Worm (Caenorhabditis elegans) whole organism, L4 larva: Measurements from ENCODE around the gene npr-21.

Source experiments
- F26F4.8 ChIP-seq: fragments of 200-800 bp; sonication (Bioruptor generic); conservative IDR thresholded peaks from 2 replicates; pipeline ENCODE4 v1.3.6; 2022; ENCODE audit warnings: missing genetic modification characterization, missing compliant biosample characterization
- F37D6.2 ChIP-seq: sonication (generic microtip); optimal IDR thresholded peaks from 2 replicates; lab custom pipeline; 2016; ENCODE audit warnings: mild to moderate bottlenecking, missing genetic modification characterization, missing compliant biosample characterization
- Y48G9A.11 ChIP-seq: fragments of 200-800 bp; sonication (Bioruptor generic); IDR thresholded peaks from 2 replicates; pipeline ENCODE4 v1.3.6; 2022; ENCODE audit warnings: missing genetic modification reagents, missing genetic modification characterization, missing compliant biosample characterization
- Y75B8A.6 ChIP-seq: fragments of 200-800 bp; sonication (Bioruptor generic); IDR thresholded peaks from 2 replicates; pipeline ENCODE4 v1.3.6; 2022; ENCODE audit warnings: missing genetic modification reagents, missing genetic modification characterization, missing compliant biosample characterization
- aha-1 ChIP-seq: fragments of 150-350 bp; peaks from one replicate; lab custom pipeline; 2014; ENCODE audit warnings: missing biosample characterization, missing genetic modification characterization
- arid-1 ChIP-seq: fragments of 200-800 bp; sonication (Bioruptor generic); conservative IDR thresholded peaks from 2 replicates; pipeline ENCODE4 v1.3.6; 2022; ENCODE audit warnings: missing genetic modification reagents, missing genetic modification characterization, missing compliant biosample characterization
- ceh-44 ChIP-seq: fragments of 200-800 bp; sonication (Bioruptor generic); IDR thresholded peaks from 2 replicates; pipeline ENCODE4 v1.3.6; 2022; ENCODE audit warnings: missing genetic modification reagents, missing genetic modification characterization, missing compliant biosample characterization
- ceh-82 ChIP-seq: sonication (generic microtip); optimal IDR thresholded peaks from 2 replicates; lab custom pipeline; 2017; ENCODE audit warnings: missing biosample characterization, missing genetic modification characterization
- ctbp-1 ChIP-seq: fragments of 200-800 bp; sonication (Bioruptor generic); IDR thresholded peaks from 2 replicates; pipeline ENCODE4 v1.3.6; 2022; ENCODE audit warnings: missing genetic modification reagents, missing genetic modification characterization, missing compliant biosample characterization
- daf-12 ChIP-seq: fragments of 150-350 bp; optimal IDR thresholded peaks from 2 replicates; lab custom pipeline; 2014; ENCODE audit warnings: missing biosample characterization, missing genetic modification reagents, missing genetic modification characterization
- daf-19 ChIP-seq: fragments of 200-800 bp; sonication (Bioruptor generic); conservative IDR thresholded peaks from 2 replicates; pipeline ENCODE4 v1.3.6; 2022; ENCODE audit warnings: missing genetic modification characterization, missing compliant biosample characterization
- dmd-6 ChIP-seq: fragments of 200-800 bp; sonication (Bioruptor generic); IDR thresholded peaks from 2 replicates; pipeline ENCODE4 v1.3.6; 2022; ENCODE audit warnings: missing genetic modification reagents, missing genetic modification characterization, missing compliant biosample characterization
- dmd-8 ChIP-seq: fragments of 200-800 bp; sonication (Bioruptor generic); IDR thresholded peaks from 2 replicates; pipeline ENCODE4 v1.3.6; 2022; ENCODE audit warnings: missing genetic modification characterization, missing compliant biosample characterization
- dmd-9 ChIP-seq: fragments of 200-800 bp; sonication (Bioruptor generic); IDR thresholded peaks from 2 replicates; pipeline ENCODE4 v1.3.6; 2022; ENCODE audit warnings: missing genetic modification reagents, missing genetic modification characterization, missing compliant biosample characterization
- dve-1 ChIP-seq: sonication (generic microtip); optimal IDR thresholded peaks from 2 replicates; lab custom pipeline; 2017; ENCODE audit warnings: antibody characterized with exemption, mild to moderate bottlenecking, missing genetic modification characterization, missing compliant biosample characterization; ENCODE audit not compliant: insufficient read depth
- hif-1 ChIP-seq, 2 experiments: sonication (generic microtip); optimal IDR thresholded peaks; 2 replicates each; lab custom pipeline; 2016 to 2017; ENCODE audit warnings: missing compliant biosample characterization in 2 of 2, missing genetic modification characterization in 2 of 2, missing genetic modification reagents in 2 of 2, missing genotype in 2 of 2, mild to moderate bottlenecking in 1 of 2
- hmg-1.1 ChIP-seq: fragments of 200-800 bp; sonication (Bioruptor generic); IDR thresholded peaks from 2 replicates; pipeline ENCODE4 v1.3.6; 2022; ENCODE audit warnings: missing genetic modification reagents, missing genetic modification characterization, missing compliant biosample characterization
- jun-1 ChIP-seq: fragments of 150-350 bp; optimal IDR thresholded peaks from 2 replicates; lab custom pipeline; 2014; ENCODE audit warnings: missing biosample characterization, missing genetic modification reagents, missing genetic modification characterization
- lir-3 ChIP-seq: sonication (generic microtip); optimal IDR thresholded peaks from 2 replicates; lab custom pipeline; 2016; ENCODE audit warnings: mild to moderate bottlenecking, missing genetic modification characterization, missing compliant biosample characterization
- madf-5 ChIP-seq, 2 experiments: fragments of 200-800 bp; sonication (Bioruptor generic); IDR thresholded peaks; 2 replicates each; pipeline ENCODE4 v1.3.6; 2022; ENCODE audit warnings: missing compliant biosample characterization in 2 of 2, missing genetic modification characterization in 2 of 2
- madf-9 ChIP-seq: fragments of 200-800 bp; sonication (Bioruptor generic); conservative IDR thresholded peaks from 2 replicates; pipeline ENCODE4 v1.3.6; 2022; ENCODE audit warnings: missing genetic modification reagents, missing genetic modification characterization, missing compliant biosample characterization
- mdl-1 ChIP-seq, 2 experiments: fragments of 150-350 bp in 1 of 2; sonication (generic microtip) in 1 of 2; optimal IDR thresholded peaks; 2 replicates each; lab custom pipeline; 2014 to 2017; ENCODE audit warnings: missing biosample characterization in 2 of 2, missing genetic modification characterization in 2 of 2
- mdt-29 ChIP-seq: fragments of 200-800 bp; sonication (Bioruptor generic); IDR thresholded peaks from 2 replicates; pipeline ENCODE4 v1.3.6; 2022; ENCODE audit warnings: missing genetic modification reagents, missing genetic modification characterization, missing compliant biosample characterization
- mxl-3 ChIP-seq: fragments of 200-800 bp; sonication (Bioruptor generic); optimal IDR thresholded peaks from 2 replicates; lab custom pipeline; 2018; ENCODE audit warnings: mild to moderate bottlenecking, missing genetic modification characterization, missing compliant biosample characterization
- nhr-111 ChIP-seq: fragments of 200-800 bp; sonication (Bioruptor generic); optimal IDR thresholded peaks from 2 replicates; lab custom pipeline; 2018; ENCODE audit warnings: mild to moderate bottlenecking, missing genetic modification characterization, missing compliant biosample characterization
- nhr-237 ChIP-seq: sonication (generic microtip); optimal IDR thresholded peaks from 2 replicates; lab custom pipeline; 2017; ENCODE audit warnings: missing biosample characterization, missing genetic modification characterization
- nhr-6 ChIP-seq: fragments of 150-350 bp; optimal IDR thresholded peaks from 2 replicates; lab custom pipeline; 2014; ENCODE audit warnings: missing biosample characterization, missing genetic modification characterization
- php-3 ChIP-seq: fragments of 200-800 bp; sonication (Bioruptor generic); IDR thresholded peaks from 2 replicates; pipeline ENCODE4 v1.3.6; 2022; ENCODE audit warnings: missing genetic modification reagents, missing genetic modification characterization, missing compliant biosample characterization
- rbr-2 ChIP-seq: sonication (generic microtip); optimal IDR thresholded peaks from 2 replicates; lab custom pipeline; 2016; ENCODE audit warnings: missing genotype, missing genetic modification characterization, missing compliant biosample characterization
- sdz-12 ChIP-seq: fragments of 200-800 bp; sonication (Bioruptor generic); optimal IDR thresholded peaks from 2 replicates; lab custom pipeline; 2018; ENCODE audit warnings: mild to moderate bottlenecking, missing genetic modification characterization, missing compliant biosample characterization
- skn-1 ChIP-seq: fragments of 150-350 bp; optimal IDR thresholded peaks from 2 replicates; lab custom pipeline; 2014; ENCODE audit warnings: missing biosample characterization, missing genetic modification characterization
- snpc-1.2 ChIP-seq: fragments of 200-800 bp; sonication (Bioruptor generic); IDR thresholded peaks from 2 replicates; pipeline ENCODE4 v1.3.6; 2022; ENCODE audit warnings: missing genetic modification reagents, missing genetic modification characterization, missing compliant biosample characterization
- tag-97 ChIP-seq: fragments of 200-800 bp; sonication (Bioruptor generic); IDR thresholded peaks from 2 replicates; pipeline ENCODE4 v1.3.6; 2022; ENCODE audit warnings: missing genetic modification characterization, missing compliant biosample characterization
- tra-1 ChIP-seq: fragments of 200-800 bp; sonication (Bioruptor generic); IDR thresholded peaks from 2 replicates; pipeline ENCODE4 v1.3.6; 2022; ENCODE audit warnings: missing genetic modification reagents, missing genetic modification characterization, missing compliant biosample characterization
- unc-62 ChIP-seq, 3 experiments: fragments of 150-350 bp in 1 of 3; sonication (generic microtip); optimal IDR thresholded peaks in 2 of 3; peaks in 1 of 3; 1 replicate in 1 of 3; 2 replicates in 2 of 3; lab custom pipeline; 2014 to 2017; ENCODE audit warnings: missing biosample characterization in 3 of 3, missing genetic modification characterization in 3 of 3, missing genetic modification reagents in 3 of 3, missing genotype in 1 of 3
- zag-1 ChIP-seq: fragments of 150-350 bp; optimal IDR thresholded peaks from 2 replicates; lab custom pipeline; 2014; ENCODE audit warnings: missing biosample characterization, missing genetic modification characterization
- zfp-2 ChIP-seq: sonication (generic microtip); optimal IDR thresholded peaks from 2 replicates; lab custom pipeline; 2016; ENCODE audit warnings: mild to moderate bottlenecking, missing genetic modification characterization, missing compliant biosample characterization

npr-21 gene

ce11 chrX:17180135-17180534 is 22.4 kb upstream of the npr-21 start:
- TF ChIP-seq aha-1 (tag; lab: Kevin White, UChicago) (peak; percentile 73), ctbp-1 (GFP tag; lab: Robert Waterston, UW) (no peak), daf-19 (GFP tag; lab: Robert Waterston, UW) (no peak), sdz-12 (GFP tag; lab: Kevin White, UChicago) (no peak)

DNA sequence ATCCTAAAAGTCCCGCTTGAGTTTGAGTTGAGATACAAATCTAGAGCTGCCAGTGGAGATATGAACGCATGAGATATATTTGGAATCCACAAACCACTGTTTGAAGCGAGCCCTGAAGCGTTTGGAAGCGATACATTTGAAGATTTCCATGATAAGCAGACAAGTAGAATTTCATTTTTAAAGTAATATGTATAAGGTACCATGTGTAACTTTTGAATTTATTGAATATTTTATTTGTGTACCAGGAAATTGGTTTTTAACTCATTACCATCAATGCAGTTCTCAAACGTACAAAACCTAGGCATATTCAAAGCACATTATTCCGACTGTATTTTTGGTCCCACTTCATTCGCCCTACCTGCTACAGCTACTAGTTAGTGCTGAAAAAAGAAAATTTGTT is 20.5 kb upstream of the npr-21 start, which contains the start of gene B0302.2:
Gene B0302.2, plus strand, starts transcription at position 301 of the 400 bp plus-strand sequence.
- no peak for TF ChIP-seq nhr-237 (tag; lab: Kevin White, UChicago)
- TF ChIP-seq zag-1, result no peak
- TF ChIP-seq madf-5 (GFP tag; IDR thresholded peaks at IDR 0.05; lab: Robert Waterston, UW), result no peak
- no peak for TF ChIP-seq mdt-29
- no peak for TF ChIP-seq F26F4.8 (GFP tag; lab: Robert Waterston, UW)
- TF ChIP-seq lir-3 (tag; lab: Kevin White, UChicago), result no peak
- TF ChIP-seq ceh-44, result no peak
- no peak for TF ChIP-seq madf-9 (GFP tag; lab: Robert Waterston, UW)
- no peak for TF ChIP-seq Y48G9A.11 (GFP tag; lab: Robert Waterston, UW)

ce11 chrX:17176677-17177076 is 18.9 kb upstream of the npr-21 start, which contains the start of gene B0302.4:
TSS of gene B0302.4 (minus strand) at chrX:17176777.
- TF ChIP-seq ceh-82 (tag; lab: Kevin White, UChicago) (no peak), Y75B8A.6 (no peak), php-3 (GFP tag; lab: Robert Waterston, UW) (no peak), mxl-3 (GFP tag; lab: Kevin White, UChicago) (no peak), skn-1 (tag; lab: Kevin White, UChicago) (no peak), dmd-8 (GFP tag; lab: Robert Waterston, UW) (no peak), daf-12 (tag; lab: Kevin White, UChicago) (no peak)

DNA sequence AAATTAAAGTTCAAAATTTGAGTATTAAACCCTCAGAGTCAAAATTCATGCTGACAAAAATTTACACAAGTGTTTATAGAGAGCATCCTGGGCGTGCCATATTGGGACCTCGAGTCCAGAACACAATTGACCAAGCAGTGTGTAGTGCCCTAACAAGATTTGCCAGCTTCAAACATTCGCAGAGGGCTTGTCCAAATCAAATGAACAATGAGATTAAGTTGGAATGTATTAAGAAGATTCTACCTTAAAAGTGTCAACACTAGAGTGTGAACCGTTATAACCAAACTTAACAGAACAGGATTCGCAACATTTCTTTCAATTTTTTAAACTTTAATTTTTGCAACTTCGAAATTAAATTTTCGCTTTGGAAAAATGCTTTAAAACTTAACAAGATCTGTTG is 12.6 kb upstream of the npr-21 start:
- TF ChIP-seq tra-1 (GFP tag; lab: Robert Waterston, UW) (no peak), zag-1 (no peak), dmd-6 (GFP tag; lab: Robert Waterston, UW) (no peak)

- TF ChIP-seq dmd-9, result no peak
- TF ChIP-seq unc-62 (GFP tag; optimal IDR thresholded peaks at IDR 0.05 in 1 of 2; lab: Kevin White, UChicago), result peak in 1 of 2 experiments; percentile 97
- no peak for TF ChIP-seq unc-62 (tag; optimal IDR thresholded peaks at IDR 0.05; lab: Kevin White, UChicago)
- TF ChIP-seq, all 104 proteins: peak for 1
Observed at ce11 chrX:17168086-17168485, 10.3 kb upstream of the npr-21 start.

DNA sequence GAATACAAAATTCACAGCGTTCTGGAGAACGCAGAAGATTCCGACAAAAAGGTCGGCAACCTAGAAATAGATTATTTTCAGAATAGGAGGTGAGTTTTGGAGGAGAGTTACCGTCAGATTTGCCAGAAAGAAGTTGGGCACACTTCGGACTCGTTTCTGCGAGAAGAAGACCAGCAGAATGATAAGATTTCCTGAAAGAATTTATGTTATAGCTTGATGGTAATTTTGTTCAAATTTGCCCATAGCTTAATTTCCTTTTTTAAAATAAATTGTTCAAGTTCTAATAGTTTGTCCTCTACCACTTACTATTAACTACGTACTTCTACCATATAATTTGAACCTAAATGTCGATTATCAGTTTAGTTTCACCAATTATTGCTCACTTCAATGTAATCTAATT is 679 bp downstream of the npr-21 start:
- TF ChIP-seq ceh-82 (tag; lab: Kevin White, UChicago), result no peak
- peak; percentile 54 for TF ChIP-seq aha-1 (tag; lab: Kevin White, UChicago)
- TF ChIP-seq unc-62 (GFP tag; optimal IDR thresholded peaks at IDR 0.05 in 1 of 2; lab: Kevin White, UChicago), result peak in 1 of 2 experiments; percentile 85
- TF ChIP-seq unc-62 (tag; optimal IDR thresholded peaks at IDR 0.05; lab: Kevin White, UChicago), result no peak
- TF ChIP-seq, all 104 proteins: peak for 2

ce11 chrX:17151160-17151711 is 6.5 kb downstream of the npr-21 start, which contains the start of gene mdt-1.2:
TSS of gene mdt-1.2 (plus strand) at chrX:17151522.
- TF ChIP-seq hif-1 (tag; optimal IDR thresholded peaks at IDR 0.05; lab: Kevin White, UChicago) (peak in 1 of 2 experiments; percentile 31), dve-1 (tag; lab: Kevin White, UChicago) (peak; percentile 87), jun-1 (peak; percentile 25), zfp-2 (tag; lab: Kevin White, UChicago) (no peak), tag-97 (GFP tag; lab: Robert Waterston, UW) (no peak), mdl-1 (tag; optimal IDR thresholded peaks at IDR 0.05; lab: Kevin White, UChicago) (peak; percentile 26 to 70), F37D6.2 (tag; lab: Kevin White, UChicago) (peak; percentile 18), snpc-1.2 (GFP tag; lab: Robert Waterston, UW) (no peak), dmd-6 (GFP tag; lab: Robert Waterston, UW) (peak; percentile 55), arid-1 (GFP tag; lab: Robert Waterston, UW) (0 out of 2 replicates have a peak, but pooled peaks have one; percentile 61), hmg-1.1 (GFP tag; lab: Robert Waterston, UW) (peak; percentile 86), mxl-3 (GFP tag; lab: Kevin White, UChicago) (peak; percentile 48), skn-1 (tag; lab: Kevin White, UChicago) (no peak), rbr-2 (tag; lab: Kevin White, UChicago) (peak; percentile 71), madf-9 (GFP tag; lab: Robert Waterston, UW) (no peak), nhr-111 (GFP tag; lab: Kevin White, UChicago) (no peak), nhr-6 (tag; lab: Kevin White, UChicago) (peak; percentile 63)
